Fruit fly (Drosophila melanogaster): ENCODE data around the gene Ddx56.

The Ddx56 gene

DNA sequence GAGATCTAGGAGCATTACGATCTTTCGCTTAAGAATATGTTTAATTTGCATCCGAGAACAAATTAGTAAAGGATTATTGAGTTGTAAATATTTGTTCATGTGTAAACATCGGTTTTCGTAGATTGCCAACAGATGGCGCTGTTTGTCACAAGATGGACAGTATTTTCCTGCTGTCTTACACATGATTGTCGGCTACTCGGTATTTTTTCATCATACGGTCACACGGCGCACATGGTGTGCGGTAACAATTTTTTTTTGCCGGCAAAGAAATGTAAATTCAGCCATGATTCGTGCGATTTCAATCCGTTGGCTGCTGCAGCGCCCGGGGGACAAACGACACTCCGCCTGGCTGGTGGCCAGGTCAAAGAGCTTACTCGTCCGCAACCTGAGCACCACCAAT lies 24.9 kb downstream of the Ddx56 start, which contains the start of the genes bbx and waw (continued):
- TF ChIP-seq Pdp1 (GFP tag; optimal IDR thresholded peaks at IDR 0.05) = peak in 1 of 2 experiments; percentile 100
- peak; percentile 3 for TF ChIP-seq CG18262 (tag; optimal IDR thresholded peaks at IDR 0.05)
- peak in 1 of 3 experiments; percentile 22 for TF ChIP-seq lola (GFP tag; optimal IDR thresholded peaks at IDR 0.05)
- peak; percentile 44 for TF ChIP-seq Fer1 (GFP tag; optimal IDR thresholded peaks at IDR 0.05)
- no peak; the same call in 2 of the 3 replicates for TF ChIP-seq knrl (GFP tag; IDR thresholded peaks at IDR 0.05; ENCODE audit: partially characterized antibody)
- TF ChIP-seq H2.0 (GFP tag; IDR thresholded peaks at IDR 0.05) = 0 out of 2 replicates have a peak, but pooled peaks have one; percentile 10
- TF ChIP-seq CG9876 (GFP tag; optimal IDR thresholded peaks at IDR 0.05) = no peak
- no peak for TF ChIP-seq CkIIα-i1 (GFP tag; IDR thresholded peaks at IDR 0.05)
- no peak for TF ChIP-seq CG11723 (GFP tag; optimal IDR thresholded peaks at IDR 0.05)
- no peak for TF ChIP-seq hth (optimal IDR thresholded peaks at IDR 0.05)
- no peak for TF ChIP-seq Ptx1 (GFP tag; IDR thresholded peaks at IDR 0.05)
- TF ChIP-seq ac (GFP tag; optimal IDR thresholded peaks at IDR 0.05) = no peak
- no peak for TF ChIP-seq Abd-B (GFP tag; optimal IDR thresholded peaks at IDR 0.05)
- TF ChIP-seq GATAe (GFP tag; conservative IDR thresholded peaks at IDR 0.05) = no peak
- TF ChIP-seq Dref (GFP tag; IDR thresholded peaks at IDR 0.05) = no peak
- TF ChIP-seq trh (GFP tag; optimal IDR thresholded peaks at IDR 0.05) = no peak
- TF ChIP-seq gem (tag; optimal IDR thresholded peaks at IDR 0.05) = no peak
- no peak for TF ChIP-seq NC2β (GFP tag; optimal IDR thresholded peaks at IDR 0.05)
- TF ChIP-seq Sox102F (GFP tag; optimal IDR thresholded peaks at IDR 0.05) = no peak
- TF ChIP-seq fd96Cb (tag; optimal IDR thresholded peaks at IDR 0.05) = no peak
- TF ChIP-seq CG4854 (GFP tag; optimal IDR thresholded peaks at IDR 0.05) = no peak
- peak; percentile 18 for TF ChIP-seq pho (GFP tag; optimal IDR thresholded peaks at IDR 0.05)
- peak; percentile 60 for TF ChIP-seq CG15514 (GFP tag; optimal IDR thresholded peaks at IDR 0.05)
- peak; percentile 65 for TF ChIP-seq Max (GFP tag; optimal IDR thresholded peaks at IDR 0.05)
- TF ChIP-seq zfh2 (GFP tag; optimal IDR thresholded peaks at IDR 0.05) = no peak
- no peak for TF ChIP-seq tx (GFP tag; optimal IDR thresholded peaks at IDR 0.05)
- no peak for TF ChIP-seq eve (GFP tag; optimal IDR thresholded peaks at IDR 0.05)
- TF ChIP-seq CG11247 (GFP tag; IDR thresholded peaks at IDR 0.05) = no peak
- no peak for TF ChIP-seq pum (GFP tag; optimal IDR thresholded peaks at IDR 0.05)
- TF ChIP-seq CG8290 (GFP tag; optimal IDR thresholded peaks at IDR 0.05) = peak; percentile 5
- no peak for TF ChIP-seq CG8290 (tag; optimal IDR thresholded peaks at IDR 0.05)
- no peak for TF ChIP-seq CG2202 (tag; optimal IDR thresholded peaks at IDR 0.05)
- TF ChIP-seq wek (GFP tag; optimal IDR thresholded peaks at IDR 0.05) = peak; percentile 4
- no peak for TF ChIP-seq CG17186 (GFP tag; optimal IDR thresholded peaks at IDR 0.05)
- no peak for TF ChIP-seq Trl (optimal IDR thresholded peaks at IDR 0.05)
- peak; percentile 25 for TF ChIP-seq Trl (GFP tag; optimal IDR thresholded peaks at IDR 0.05)
- TF ChIP-seq CG2120 (GFP tag; optimal IDR thresholded peaks at IDR 0.05) = no peak
- TF ChIP-seq Meics (GFP tag; optimal IDR thresholded peaks at IDR 0.05) = no peak
- TF ChIP-seq CG11695 (GFP tag; IDR thresholded peaks at IDR 0.05) = no peak
- TF ChIP-seq CG15601 (tag; optimal IDR thresholded peaks at IDR 0.05) = peak; percentile 48
- no peak for TF ChIP-seq Optix (GFP tag; IDR thresholded peaks at IDR 0.05)
- TF ChIP-seq Blimp-1 (GFP tag; optimal IDR thresholded peaks at IDR 0.05) = no peak
- TF ChIP-seq CG17612 (GFP tag; IDR thresholded peaks at IDR 0.05) = no peak
- TF ChIP-seq CG8478 (optimal IDR thresholded peaks at IDR 0.05) = no peak
- TF ChIP-seq sc (optimal IDR thresholded peaks at IDR 0.05) = no peak
- no peak for TF ChIP-seq sc (GFP tag; optimal IDR thresholded peaks at IDR 0.05)
- TF ChIP-seq CG1233 (GFP tag; optimal IDR thresholded peaks at IDR 0.05) = peak; percentile 19
- TF ChIP-seq kni (GFP tag; optimal IDR thresholded peaks at IDR 0.05) = peak; percentile 53
- no peak for TF ChIP-seq lov (optimal IDR thresholded peaks at IDR 0.05)
- no peak for TF ChIP-seq lov (GFP tag; IDR thresholded peaks at IDR 0.05)
- TF ChIP-seq CG17829 (tag; optimal IDR thresholded peaks at IDR 0.05) = peak; percentile 26
- peak; percentile 13 for TF ChIP-seq dmrt11E (tag; optimal IDR thresholded peaks at IDR 0.05)
- no peak for TF ChIP-seq ERR (GFP tag; optimal IDR thresholded peaks at IDR 0.05)
